Worm (Caenorhabditis elegans): ENCODE results near the gene C03B1.3.

DNA sequence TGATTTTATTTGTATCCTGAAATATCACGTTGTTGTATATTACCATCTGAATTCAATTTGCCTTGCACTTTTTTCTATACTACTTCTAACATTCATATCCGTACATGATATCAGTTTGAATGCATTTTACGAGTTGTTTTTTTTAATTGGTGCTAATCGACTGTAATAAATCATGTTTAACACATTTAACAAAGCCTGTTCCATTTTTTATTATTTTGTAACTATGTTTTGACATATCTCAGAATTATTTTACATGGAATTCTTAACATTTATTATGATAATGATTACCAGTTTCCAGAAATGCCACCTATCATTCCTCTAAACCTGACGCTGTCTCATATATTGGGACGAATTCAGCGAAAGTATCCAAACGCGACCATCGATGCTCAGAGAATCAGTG is at the start of gene C03B1.3:
- no peak for TF ChIP-seq ham-2 (GFP tag; optimal IDR thresholded peaks at IDR 0.05)
- no peak for TF ChIP-seq blmp-1 (tag; optimal IDR thresholded peaks at IDR 0.05)
- TF ChIP-seq zip-8 (tag; optimal IDR thresholded peaks at IDR 0.05) = no peak
- TF ChIP-seq ztf-11 (tag; optimal IDR thresholded peaks at IDR 0.05) = no peak
